Fruit fly (Drosophila melanogaster) S2 (cell line): Measurements from ENCODE around the gene CG14891.

ENCODE experiments used
- CG8478 ChIP-seq: fragments of >200 bp; optimal IDR thresholded peaks from 2 replicates; lab custom pipeline; 2018
- CTCF ChIP-seq, 2 experiments: fragments of >200 bp; optimal IDR thresholded peaks; 2 replicates each; lab custom pipeline; 2018

Gene CG14891

DNA sequence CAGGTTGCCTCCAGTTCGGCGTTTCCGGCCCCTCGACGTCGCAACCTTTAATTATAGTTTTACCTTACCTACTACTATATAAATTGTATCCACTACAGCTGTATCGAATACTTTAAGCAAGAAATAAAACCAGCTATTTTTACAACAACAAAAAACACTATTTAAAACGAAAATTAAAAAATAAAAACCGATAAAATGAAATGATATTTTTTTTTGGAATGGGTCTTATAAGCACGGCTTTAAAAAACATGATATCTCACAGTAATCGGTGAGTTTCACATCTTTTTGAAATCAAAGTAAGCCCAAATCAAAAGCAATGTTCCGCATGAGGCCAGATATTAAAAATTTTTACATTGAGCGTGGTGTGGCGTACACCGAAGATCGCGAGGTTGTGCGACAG is at the start of gene CG14891:
TSS of gene CG14891 (plus strand) at position 301 of the 400 bp plus-strand sequence.
- TF ChIP-seq CG8478 (lab: Kevin White, UChicago) (no peak), CTCF (optimal IDR thresholded peaks at IDR 0.05; lab: Kevin White, UChicago) (no peak)

DNA sequence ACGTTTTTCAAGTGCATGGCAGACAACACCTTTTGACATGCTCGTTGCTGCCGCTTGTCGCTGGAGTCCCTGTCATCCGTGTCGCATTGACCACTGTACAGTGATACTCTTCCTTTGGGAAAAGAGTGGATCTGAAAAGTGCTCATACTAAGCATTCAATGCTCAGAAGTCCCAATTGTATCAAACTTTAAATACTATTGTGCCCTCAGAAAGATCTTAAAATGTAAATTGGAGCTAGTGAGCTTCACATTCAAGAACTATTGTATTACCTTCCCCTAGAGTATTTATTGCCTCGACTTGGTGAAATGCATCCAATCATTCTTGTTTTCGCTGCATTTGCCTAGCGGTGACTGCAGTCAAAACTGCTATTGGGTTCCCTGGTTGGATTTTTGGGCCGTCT is 47.9 kb upstream of the CG14891 start:
- TF ChIP-seq CTCF (optimal IDR thresholded peaks at IDR 0.05; lab: Kevin White, UChicago) (no peak), CG8478 (lab: Kevin White, UChicago) (no peak)

DNA sequence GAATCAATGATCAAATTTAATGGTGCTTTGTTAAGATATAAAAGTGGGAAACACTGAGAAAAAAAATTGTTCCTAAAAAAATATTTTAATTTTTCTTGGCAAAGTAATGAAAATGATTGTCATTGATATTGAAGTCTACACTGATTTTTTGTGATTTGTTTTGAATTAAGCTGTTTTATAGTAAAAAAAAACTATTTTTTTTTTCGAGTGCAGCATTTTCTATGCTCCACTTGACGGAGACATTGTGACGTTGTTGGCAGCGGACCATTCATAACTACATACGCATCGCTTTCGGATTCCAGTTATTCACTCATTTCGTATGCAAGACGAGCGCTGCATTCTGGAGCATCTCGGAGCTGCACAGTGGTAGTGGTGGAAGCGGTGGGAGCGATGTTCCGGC is 47.1 kb upstream of the CG14891 start:
- TF ChIP-seq CTCF (optimal IDR thresholded peaks at IDR 0.05; lab: Kevin White, UChicago) (no peak), CG8478 (lab: Kevin White, UChicago) (no peak)

DNA sequence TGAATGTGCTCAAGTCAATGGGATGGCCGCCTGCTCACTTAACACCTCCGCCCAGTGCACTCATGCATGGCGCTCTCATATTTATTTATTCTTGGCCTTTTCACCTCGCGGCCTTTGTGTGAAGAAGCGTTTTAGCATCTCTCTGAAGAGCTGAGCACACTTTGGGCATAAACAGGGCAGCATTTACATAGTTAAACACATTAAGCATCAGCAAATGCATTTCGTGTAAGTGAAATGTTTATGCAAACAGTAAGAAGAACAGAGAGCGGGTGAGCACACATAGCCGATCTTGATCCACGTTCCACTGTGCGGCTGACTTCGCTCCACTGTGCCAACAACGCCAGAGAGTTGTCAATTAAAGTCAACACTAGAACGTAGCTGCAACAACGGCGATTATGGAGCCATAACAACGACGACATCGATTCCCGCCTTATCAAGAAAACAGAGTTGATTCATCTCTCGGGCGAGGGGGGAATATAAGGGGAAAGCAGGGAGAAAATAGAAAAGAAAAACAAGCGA is 46.7 kb upstream of the CG14891 start:
- TF ChIP-seq CTCF (optimal IDR thresholded peaks at IDR 0.05; lab: Kevin White, UChicago) (no peak), CG8478 (lab: Kevin White, UChicago) (no peak)

DNA sequence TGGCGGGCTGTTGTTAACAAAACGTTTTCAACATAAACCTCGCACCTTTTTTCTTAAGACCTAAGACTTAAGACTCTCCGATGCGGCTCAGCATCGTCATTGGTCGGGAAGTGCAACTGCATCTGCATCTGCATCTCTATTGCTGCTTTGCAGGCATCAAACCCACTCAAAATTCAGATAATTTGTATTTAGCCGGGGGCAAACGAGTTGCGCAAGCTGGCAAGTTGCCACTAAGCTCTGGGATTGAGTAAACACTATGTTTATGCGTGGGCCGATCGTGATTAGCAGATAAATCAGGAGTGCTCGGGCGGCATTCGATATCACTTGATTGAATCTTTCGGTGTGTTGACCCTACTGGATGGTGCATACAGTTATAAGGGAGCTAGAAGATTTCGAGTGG is 45.8 kb upstream of the CG14891 start:
- no peak for TF ChIP-seq CG8478 (lab: Kevin White, UChicago)
- no peak for TF ChIP-seq CTCF (optimal IDR thresholded peaks at IDR 0.05; lab: Kevin White, UChicago)

DNA sequence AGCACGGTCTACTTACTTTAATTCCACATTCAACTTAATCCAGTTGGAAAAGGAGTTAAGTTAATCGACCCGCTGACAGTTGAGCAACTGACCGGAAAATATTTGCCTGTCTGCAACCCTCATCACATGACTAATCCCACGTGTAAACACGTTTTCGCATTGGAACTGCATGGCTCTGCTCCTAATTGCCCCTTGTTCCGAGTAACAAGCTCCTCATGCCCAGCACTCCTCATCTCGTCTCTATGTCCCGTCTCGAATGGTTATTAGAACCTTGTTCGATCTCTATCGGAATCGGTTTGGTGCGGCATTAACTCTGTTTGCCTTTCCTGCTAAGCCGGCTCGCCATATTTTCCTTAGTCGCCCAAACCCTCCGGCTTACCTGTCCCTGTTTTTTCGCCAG is 45.1 kb upstream of the CG14891 start:
- TF ChIP-seq CTCF (optimal IDR thresholded peaks at IDR 0.05; lab: Kevin White, UChicago) (no peak), CG8478 (lab: Kevin White, UChicago) (no peak)

DNA sequence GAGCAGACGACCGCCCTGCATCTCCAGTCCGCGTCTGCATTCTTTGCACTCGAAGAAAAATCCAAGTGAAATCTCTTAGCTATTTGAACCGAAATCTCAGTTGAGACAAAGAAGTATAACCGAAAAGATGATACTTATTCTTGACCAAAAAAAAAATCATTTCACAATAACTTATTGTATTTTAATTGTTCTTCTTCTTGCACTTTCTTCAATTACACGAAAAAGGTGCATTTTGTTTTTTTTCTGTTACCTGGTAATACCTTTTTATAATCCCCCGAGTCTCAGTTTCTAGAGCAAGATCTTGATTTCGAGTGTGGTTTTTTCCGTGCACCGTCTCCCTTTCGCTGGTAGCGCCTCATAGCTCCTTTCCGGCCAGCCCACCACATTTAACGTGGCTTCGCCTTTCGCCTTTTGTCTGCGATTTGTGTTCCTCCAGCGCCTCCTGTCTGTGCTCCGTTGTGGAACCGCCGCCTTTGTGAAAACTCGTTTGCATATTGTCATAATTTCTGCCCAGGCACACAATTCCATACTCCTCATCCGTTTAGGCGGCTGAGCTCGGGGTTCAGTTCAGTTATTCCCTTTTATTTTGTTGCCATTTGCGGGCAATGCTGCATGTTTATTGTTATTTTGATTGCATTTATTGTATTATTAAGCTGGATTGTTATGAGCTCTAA is 44.5 kb upstream of the CG14891 start:
- TF ChIP-seq CTCF (optimal IDR thresholded peaks at IDR 0.05; lab: Kevin White, UChicago) (no peak), CG8478 (lab: Kevin White, UChicago) (no peak)

DNA sequence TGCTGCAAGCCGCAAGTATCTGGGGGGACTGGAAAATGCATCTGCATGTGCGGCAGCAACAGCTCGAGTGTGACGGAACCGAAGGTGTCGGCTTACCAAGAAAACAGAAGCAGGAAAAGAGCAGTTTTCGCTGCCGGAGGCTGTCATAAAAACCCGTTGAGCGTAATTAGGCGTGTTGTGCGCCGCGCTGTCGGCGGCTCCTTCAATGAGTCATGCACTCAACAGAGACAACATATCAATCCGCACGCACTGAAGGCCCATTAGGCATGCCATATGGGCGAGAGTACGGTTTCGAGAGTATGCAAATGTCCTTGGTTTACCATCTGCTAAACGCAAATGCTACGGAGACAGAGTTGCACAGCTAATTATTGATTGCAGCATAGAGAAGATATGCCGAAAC is 42.9 kb upstream of the CG14891 start:
- no peak for TF ChIP-seq CTCF (optimal IDR thresholded peaks at IDR 0.05; lab: Kevin White, UChicago)
- no peak for TF ChIP-seq CG8478 (lab: Kevin White, UChicago)

DNA sequence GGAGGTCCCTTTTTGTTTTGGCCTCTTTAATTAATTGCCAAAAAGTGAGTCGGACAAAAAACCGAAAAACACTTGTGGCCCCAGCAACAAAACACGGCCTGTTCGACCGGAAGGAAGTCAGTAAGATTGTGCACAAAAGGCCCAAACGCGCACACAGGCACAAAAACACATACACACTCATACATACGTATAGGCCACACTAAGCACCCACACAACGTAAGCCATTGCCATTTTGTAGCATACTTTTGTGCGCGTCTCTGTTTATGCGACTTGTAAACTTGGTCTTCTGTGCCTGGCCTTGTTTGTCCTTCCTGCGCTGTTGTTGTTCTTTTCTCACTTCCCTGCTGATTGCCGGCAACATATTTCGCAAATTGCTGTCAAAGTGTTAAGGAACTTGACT is 40.9 kb upstream of the CG14891 start:
- no peak for TF ChIP-seq CG8478 (lab: Kevin White, UChicago)
- TF ChIP-seq CTCF (optimal IDR thresholded peaks at IDR 0.05; lab: Kevin White, UChicago) = no peak

DNA sequence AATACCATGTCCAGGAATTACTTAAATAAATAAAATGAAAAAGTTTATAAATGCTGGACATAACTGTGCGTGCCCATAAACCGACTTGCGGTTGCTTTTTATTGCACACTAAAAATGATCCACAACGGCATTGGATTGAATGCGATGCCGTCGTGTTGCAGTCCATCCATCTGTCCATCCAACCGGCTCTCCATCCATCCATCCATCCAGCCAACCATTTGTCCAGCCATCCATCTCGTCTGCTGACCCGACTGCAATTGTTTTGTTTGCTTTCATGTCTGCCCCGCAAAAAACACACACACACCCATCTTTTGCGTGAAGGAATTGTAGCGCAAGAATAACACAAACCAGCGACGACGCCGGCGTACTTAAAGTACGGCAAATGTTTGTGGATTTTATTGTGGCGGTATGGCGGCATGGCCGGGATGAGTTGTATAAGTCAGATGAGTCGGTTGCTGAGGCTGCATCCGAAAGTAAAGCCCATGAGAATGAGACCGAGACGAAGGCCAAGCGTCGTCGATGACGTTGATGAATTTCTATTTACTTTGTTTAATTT is 37.5 kb upstream of the CG14891 start:
- TF ChIP-seq CG8478 (lab: Kevin White, UChicago) (no peak), CTCF (optimal IDR thresholded peaks at IDR 0.05; lab: Kevin White, UChicago) (no peak)

DNA sequence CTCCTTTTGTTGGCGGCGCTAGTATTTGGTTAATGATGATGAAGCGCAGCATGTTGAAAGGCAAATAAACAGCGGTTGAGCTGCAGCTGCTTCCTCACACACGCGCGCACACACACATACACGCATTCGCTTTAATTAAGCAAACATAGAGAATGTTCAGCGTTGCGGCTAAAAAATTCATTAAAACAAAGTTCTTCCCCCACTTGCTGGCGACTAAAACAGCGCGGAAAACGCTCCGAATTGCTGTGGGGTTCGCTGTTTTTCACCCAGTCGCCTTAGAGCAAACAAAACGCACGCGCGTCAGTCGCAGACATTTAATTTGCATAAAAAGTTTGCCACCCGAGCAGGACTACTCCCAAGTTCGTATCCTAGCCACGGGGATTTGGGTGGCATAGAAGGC is 34.0 kb upstream of the CG14891 start:
- no peak for TF ChIP-seq CTCF (optimal IDR thresholded peaks at IDR 0.05; lab: Kevin White, UChicago)
- TF ChIP-seq CG8478 (lab: Kevin White, UChicago) = no peak

DNA sequence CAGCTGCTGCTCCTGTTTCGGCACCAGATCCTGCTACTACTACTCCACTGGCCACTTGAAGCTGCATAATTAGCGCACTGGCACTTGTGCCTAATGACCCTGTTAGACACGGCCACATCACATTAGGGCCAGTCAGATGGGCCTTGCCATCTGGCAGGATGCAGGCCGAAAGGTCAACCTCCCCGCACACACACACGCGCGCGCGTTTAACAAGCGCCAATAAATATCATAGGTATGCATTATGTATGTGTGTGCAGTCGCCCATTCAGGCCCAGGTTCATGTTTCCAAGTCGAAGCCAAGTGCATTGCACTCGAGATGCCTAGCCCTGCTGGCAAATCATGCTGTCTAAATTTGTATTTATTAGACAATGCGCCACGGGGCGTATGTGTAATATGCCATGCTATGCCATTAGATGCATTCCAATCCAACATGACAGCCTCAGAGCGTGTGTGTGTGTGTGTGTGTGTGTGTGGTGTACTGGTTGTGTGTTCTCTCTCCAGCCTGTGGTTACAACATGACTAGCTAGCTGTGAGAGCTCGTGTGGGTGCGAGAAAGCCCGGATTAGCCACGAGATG is 32.4 kb upstream of the CG14891 start:
- no peak for TF ChIP-seq CTCF (optimal IDR thresholded peaks at IDR 0.05; lab: Kevin White, UChicago)
- no peak for TF ChIP-seq CG8478 (lab: Kevin White, UChicago)

DNA sequence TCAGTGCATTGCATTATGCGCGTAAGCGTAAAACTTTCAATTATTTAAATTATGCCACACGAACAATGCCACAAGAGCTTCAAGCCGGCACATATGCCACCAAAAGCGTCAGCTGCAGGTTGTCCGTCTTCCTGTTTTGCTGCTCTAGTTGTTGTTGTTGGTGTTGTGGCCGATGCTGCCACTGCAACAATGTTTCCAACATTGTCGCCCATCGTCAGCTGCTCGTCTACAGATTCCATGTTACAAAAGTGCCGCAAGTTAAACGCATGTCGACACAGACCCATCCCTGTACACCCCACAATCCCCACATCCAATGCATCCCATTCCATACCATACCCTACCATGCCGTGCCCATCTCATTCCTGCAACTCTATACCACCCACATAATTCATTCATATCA is 30.0 kb upstream of the CG14891 start:
- TF ChIP-seq CTCF (optimal IDR thresholded peaks at IDR 0.05; lab: Kevin White, UChicago) = no peak

DNA sequence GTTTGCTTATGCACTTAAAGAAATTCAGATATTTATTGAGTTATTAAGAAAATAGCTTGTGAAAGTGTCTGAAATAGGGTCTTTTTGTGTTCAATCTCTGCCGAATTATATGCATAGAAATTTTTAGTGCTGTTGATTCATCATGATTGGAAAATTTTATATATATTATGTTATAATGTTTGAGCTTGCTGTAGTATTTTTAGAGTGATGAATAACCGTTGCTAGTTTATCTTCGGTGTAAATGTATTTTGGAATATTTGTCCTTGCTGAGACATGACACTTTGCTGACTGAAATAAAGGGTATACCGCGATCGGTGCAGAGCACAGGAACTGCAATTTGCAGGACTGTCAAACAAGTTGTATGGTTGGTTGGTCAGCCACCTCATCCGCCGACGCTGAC is 29.4 kb upstream of the CG14891 start:
- no peak for TF ChIP-seq CTCF (optimal IDR thresholded peaks at IDR 0.05; lab: Kevin White, UChicago)
- TF ChIP-seq CG8478 (lab: Kevin White, UChicago) = no peak

DNA sequence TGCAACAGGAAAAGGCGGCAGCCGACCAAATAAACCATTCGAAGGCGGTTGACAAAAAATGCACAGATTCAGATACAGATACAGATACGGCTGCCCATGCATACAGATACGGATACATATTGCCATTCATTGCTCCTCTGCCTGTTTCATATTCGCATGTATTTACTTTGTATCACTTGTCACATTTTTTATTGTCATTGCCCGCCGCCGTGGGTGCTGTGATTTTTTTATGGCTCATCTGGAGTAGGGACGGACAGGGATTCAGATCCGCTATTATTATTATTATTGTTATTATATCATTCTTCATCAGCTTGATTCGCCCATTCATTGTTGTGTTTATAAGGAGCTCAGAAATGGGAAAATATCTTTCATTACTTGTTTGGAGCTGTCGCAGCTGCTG is 28.8 kb upstream of the CG14891 start:
- TF ChIP-seq CTCF (optimal IDR thresholded peaks at IDR 0.05; lab: Kevin White, UChicago) (no peak), CG8478 (lab: Kevin White, UChicago) (no peak)

DNA sequence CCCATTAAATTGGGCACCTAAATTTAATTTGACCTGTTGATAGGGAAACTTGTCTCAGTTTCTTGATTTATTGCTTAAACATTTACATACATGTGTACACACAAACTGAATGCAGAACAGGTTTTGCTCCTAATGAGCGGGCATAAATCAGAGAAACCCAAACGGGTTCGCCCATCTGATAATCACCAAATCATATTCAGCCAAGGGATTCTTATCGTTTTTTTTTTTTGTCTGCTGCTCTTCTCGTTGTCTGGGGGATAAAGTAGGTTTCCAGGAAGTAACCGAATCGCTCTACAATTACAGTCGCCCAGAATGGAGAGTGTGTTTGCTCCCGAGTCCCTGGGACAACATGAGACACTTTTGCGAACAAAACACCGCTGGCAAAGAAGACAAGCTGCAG is 25.6 kb upstream of the CG14891 start:
- no peak for TF ChIP-seq CG8478 (lab: Kevin White, UChicago)
- no peak for TF ChIP-seq CTCF (optimal IDR thresholded peaks at IDR 0.05; lab: Kevin White, UChicago)
